Worm (Caenorhabditis elegans) whole organism, early embryonic: ENCODE data around the gene rpn-1.

ENCODE experiments used
- B0310.2 ChIP-seq: sonication (generic microtip); optimal IDR thresholded peaks from 2 replicates; lab custom pipeline; 2016; ENCODE audit warnings: mild to moderate bottlenecking, missing genetic modification characterization, missing compliant biosample characterization
- F13C5.2 ChIP-seq: sonication (generic microtip); optimal IDR thresholded peaks from 2 replicates; lab custom pipeline; 2017; ENCODE audit warnings: mild to moderate bottlenecking, missing genetic modification characterization, inconsistent platforms, missing compliant biosample characterization
- aly-1 ChIP-seq: sonication (generic microtip); optimal IDR thresholded peaks from 2 replicates; lab custom pipeline; 2016; ENCODE audit warnings: missing genetic modification characterization, missing compliant biosample characterization
- ama-1 ChIP-seq: fragments of 150-350 bp; optimal IDR thresholded peaks from 2 replicates; lab custom pipeline; 2014
- ceh-13 ChIP-seq: fragments of 200-800 bp; sonication (Bioruptor generic); optimal IDR thresholded peaks from 2 replicates; lab custom pipeline; 2018; ENCODE audit warnings: mild to moderate bottlenecking, missing genetic modification characterization, missing compliant biosample characterization
- ceh-36 ChIP-seq: sonication (generic microtip); optimal IDR thresholded peaks from 2 replicates; lab custom pipeline; 2016; ENCODE audit warnings: missing genetic modification characterization, inconsistent platforms, missing compliant biosample characterization
- hmg-4 ChIP-seq: fragments of 200-800 bp; sonication (Bioruptor generic); optimal IDR thresholded peaks from 2 replicates; lab custom pipeline; 2018; ENCODE audit warnings: mild to moderate bottlenecking, missing genetic modification characterization, missing compliant biosample characterization
- scrt-1 ChIP-seq: fragments of 200-800 bp; sonication (Bioruptor generic); IDR thresholded peaks from 2 replicates; pipeline ENCODE4 v1.3.6; 2022; ENCODE audit warnings: missing genetic modification characterization, missing compliant biosample characterization
- sea-1 ChIP-seq: fragments of 200-800 bp; sonication (Bioruptor generic); conservative IDR thresholded peaks from 2 replicates; pipeline ENCODE4 v1.3.6; 2022; ENCODE audit warnings: missing genetic modification characterization, missing compliant biosample characterization
- tbx-11 ChIP-seq: fragments of 200-800 bp; sonication (Bioruptor generic); IDR thresholded peaks from 2 replicates; pipeline ENCODE4 v1.3.6; 2022; ENCODE audit warnings: missing genetic modification characterization, missing compliant biosample characterization
- tbx-37 ChIP-seq: fragments of 200-800 bp; sonication (Bioruptor generic); conservative IDR thresholded peaks from 2 replicates; pipeline ENCODE4 v1.3.6; 2022; ENCODE audit warnings: missing genetic modification reagents, missing genetic modification characterization, missing compliant biosample characterization
- tra-4 ChIP-seq: sonication (generic microtip); optimal IDR thresholded peaks from 2 replicates; lab custom pipeline; 2017; ENCODE audit warnings: missing genetic modification characterization, missing compliant biosample characterization

DNA sequence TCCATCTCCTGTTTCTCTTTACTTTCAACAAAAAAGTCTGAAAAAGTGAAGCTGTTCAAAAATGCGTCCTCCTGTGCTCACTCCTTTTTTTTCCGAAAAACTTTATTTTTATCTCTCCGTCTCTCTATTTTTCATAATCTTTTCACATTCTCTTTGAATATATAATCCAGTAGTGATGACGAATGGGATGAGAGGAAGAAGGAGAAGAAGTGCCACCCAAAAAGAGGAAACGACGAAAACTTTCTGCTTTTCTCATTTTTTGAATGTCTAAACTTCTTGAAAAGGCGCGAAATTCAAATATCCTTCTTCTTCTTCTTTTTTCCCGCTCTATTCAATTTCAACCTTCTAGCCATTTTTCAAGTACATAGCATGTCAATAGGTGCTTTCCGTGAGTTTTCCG, 45.0 kb upstream of the rpn-1 start:
- TF ChIP-seq scrt-1 (GFP tag; lab: Robert Waterston, UW), result no peak
- TF ChIP-seq tbx-37 (GFP tag; lab: Robert Waterston, UW), result no peak
- TF ChIP-seq ceh-36, result no peak
- TF ChIP-seq hmg-4 (GFP tag; lab: Kevin White, UChicago), result no peak
- no peak for TF ChIP-seq ama-1
- TF ChIP-seq tbx-11, result no peak
- no peak for TF ChIP-seq F13C5.2
- no peak for TF ChIP-seq B0310.2
- no peak for TF ChIP-seq tra-4 (tag; lab: Kevin White, UChicago)
- no peak for TF ChIP-seq sea-1 (GFP tag; lab: Robert Waterston, UW)
- TF ChIP-seq aly-1 (tag; lab: Kevin White, UChicago), result no peak
- no peak for TF ChIP-seq ceh-13 (GFP tag; lab: Kevin White, UChicago)
